Fruit fly (Drosophila melanogaster): Measurements from ENCODE around the gene CG4362.

CG4362 gene

dm6 chr3R:20317402-20318165 lies 10.2 kb upstream of the CG4362 start (continued):
- TF ChIP-seq Aef1 (GFP tag; IDR thresholded peaks at IDR 0.05) (no peak), Hr78 (GFP tag; optimal IDR thresholded peaks at IDR 0.05) (no peak), ranshi (GFP tag; IDR thresholded peaks at IDR 0.05) (no peak), Atf-2 (GFP tag; optimal IDR thresholded peaks at IDR 0.05) (no peak), CG12071 (GFP tag; optimal IDR thresholded peaks at IDR 0.05) (peak; percentile 24), CG33557 (GFP tag; optimal IDR thresholded peaks at IDR 0.05) (no peak), Sry-δ (GFP tag; optimal IDR thresholded peaks at IDR 0.05) (no peak), CG4854 (GFP tag; optimal IDR thresholded peaks at IDR 0.05) (no peak), CG4328 (GFP tag; optimal IDR thresholded peaks at IDR 0.05) (no peak), dimm (GFP tag; IDR thresholded peaks at IDR 0.05) (no peak), pnt (GFP tag; optimal IDR thresholded peaks at IDR 0.05) (no peak), chinmo (GFP tag; IDR thresholded peaks at IDR 0.05; ENCODE audit: partially characterized antibody) (peak; percentile 71; the same call in 1 of the 4 replicates), CG18599 (GFP tag; optimal IDR thresholded peaks at IDR 0.05) (no peak), aop (GFP tag; IDR thresholded peaks at IDR 0.05) (no peak), CG9932 (GFP tag; IDR thresholded peaks at IDR 0.05) (peak; percentile 26; the same call in 1 of the 2 replicates), CG15696 (tag; optimal IDR thresholded peaks at IDR 0.05) (no peak), sob (GFP tag; IDR thresholded peaks at IDR 0.05) (peak; percentile 6; the same call in 1 of the 2 replicates), CTCF (GFP tag; optimal IDR thresholded peaks at IDR 0.05) (no peak), tin (GFP tag; optimal IDR thresholded peaks at IDR 0.05) (no peak), bcd (GFP tag; optimal IDR thresholded peaks at IDR 0.05) (no peak), Lpt (GFP tag; optimal IDR thresholded peaks at IDR 0.05) (no peak), emc (GFP tag; optimal IDR thresholded peaks at IDR 0.05) (no peak), CG2120 (GFP tag; optimal IDR thresholded peaks at IDR 0.05) (no peak), CG11085 (GFP tag; IDR thresholded peaks at IDR 0.05) (no peak), ATbp (GFP tag; optimal IDR thresholded peaks at IDR 0.05) (no peak), E2f1 (GFP tag; IDR thresholded peaks at IDR 0.05) (no peak), hb (GFP tag; IDR thresholded peaks at IDR 0.05; ENCODE audit: partially characterized antibody) (no peak), fd102C (GFP tag; optimal IDR thresholded peaks at IDR 0.05) (no peak), CG12104 (GFP tag; optimal IDR thresholded peaks at IDR 0.05) (no peak), maf-S (GFP tag; optimal IDR thresholded peaks at IDR 0.05) (no peak), CG14860 (GFP tag; IDR thresholded peaks at IDR 0.05; ENCODE audit: partially characterized antibody) (no peak), CG16863 (GFP tag; optimal IDR thresholded peaks at IDR 0.05) (no peak), CG31365 (tag; optimal IDR thresholded peaks at IDR 0.05) (no peak), CG17568 (GFP tag; optimal IDR thresholded peaks at IDR 0.05) (no peak), Sry-β (GFP tag; optimal IDR thresholded peaks at IDR 0.05) (no peak), HLH3B (GFP tag; IDR thresholded peaks at IDR 0.05) (no peak), row (GFP tag; IDR thresholded peaks at IDR 0.05) (no peak), Max (GFP tag; optimal IDR thresholded peaks at IDR 0.05) (no peak), CG7556 (GFP tag; optimal IDR thresholded peaks at IDR 0.05) (no peak), CG30431 (GFP tag; optimal IDR thresholded peaks at IDR 0.05) (no peak), usp (GFP tag; optimal IDR thresholded peaks at IDR 0.05) (no peak), sna (GFP tag; IDR thresholded peaks at IDR 0.05; ENCODE audit: partially characterized antibody) (no peak), nau (GFP tag; optimal IDR thresholded peaks at IDR 0.05) (no peak), pzg (GFP tag; optimal IDR thresholded peaks at IDR 0.05) (no peak), toy (GFP tag; IDR thresholded peaks at IDR 0.05) (no peak), H2.0 (GFP tag; IDR thresholded peaks at IDR 0.05) (no peak), Jarid2 (GFP tag; optimal IDR thresholded peaks at IDR 0.05) (no peak), CG14050 (GFP tag; IDR thresholded peaks at IDR 0.05) (no peak), Rfx (GFP tag; IDR thresholded peaks at IDR 0.05) (peak; percentile 22; the same call in 1 of the 2 replicates), CG17186 (GFP tag; optimal IDR thresholded peaks at IDR 0.05) (no peak), B-H2 (GFP tag; optimal IDR thresholded peaks at IDR 0.05) (no peak)
